Worm (Caenorhabditis elegans): ENCODE measurements around the gene B0244.16.
A peak's percentile ranks its signal among the peaks of the same experiment; 100 is the strongest.

DNA sequence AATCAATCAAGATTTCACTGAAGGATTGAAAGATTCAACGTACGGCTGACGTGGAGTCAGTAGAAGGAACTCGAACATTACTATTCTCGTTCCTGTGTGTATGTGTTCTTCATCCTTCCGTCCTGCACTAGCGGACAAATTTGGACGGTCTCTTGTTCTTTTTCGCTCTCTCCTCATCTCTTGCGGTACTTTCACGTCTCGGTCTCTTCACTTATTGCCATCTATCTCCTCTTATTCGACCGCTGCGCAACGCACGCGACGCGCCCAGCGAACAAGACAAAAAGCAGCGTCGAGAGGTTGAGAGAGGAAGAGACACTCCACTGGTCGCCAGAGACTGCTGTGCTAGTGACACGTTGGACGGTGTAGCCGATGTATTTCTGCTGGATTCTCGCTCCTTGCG, 25.3 kb upstream of the B0244.16 start:
- TF ChIP-seq snpc-4 (tag; optimal IDR thresholded peaks at IDR 0.05) (peak; percentile 26), nhr-21 (tag; optimal IDR thresholded peaks at IDR 0.05) (peak; percentile 73), nhr-12 (tag; optimal IDR thresholded peaks at IDR 0.05) (no peak), elt-3 (tag; optimal IDR thresholded peaks at IDR 0.05) (no peak), F13H6.1 (tag; optimal IDR thresholded peaks at IDR 0.05) (peak; percentile 75), sma-3 (GFP tag; optimal IDR thresholded peaks at IDR 0.05) (peak; percentile 34), lin-13 (GFP tag; optimal IDR thresholded peaks at IDR 0.05) (peak; percentile 12)

Measured in whole organism, L2 larva.